Fruit fly (Drosophila melanogaster): ENCODE measurements around the gene CG9981.
A peak's percentile ranks its signal among the peaks of the same experiment; 100 is the strongest.

The CG9981 gene

dm6 chrX:16446769-16447168 is 41.8 kb upstream of the CG9981 start, which contains the start of gene eIF2alpha (continued):
- TF ChIP-seq zf30C (GFP tag; optimal IDR thresholded peaks at IDR 0.05) (no peak), CG2889 (GFP tag; IDR thresholded peaks at IDR 0.05) (no peak), Max (GFP tag; optimal IDR thresholded peaks at IDR 0.05) (peak; percentile 61), CG12744 (GFP tag; optimal IDR thresholded peaks at IDR 0.05) (no peak), nerfin-1 (tag; optimal IDR thresholded peaks at IDR 0.05) (no peak), Mrtf (GFP tag; IDR thresholded peaks at IDR 0.05) (no peak), CrebB (tag; optimal IDR thresholded peaks at IDR 0.05) (no peak), CG7928 (GFP tag; optimal IDR thresholded peaks at IDR 0.05) (no peak), CG4707 (GFP tag; optimal IDR thresholded peaks at IDR 0.05) (no peak), Oaz (GFP tag; IDR thresholded peaks at IDR 0.05) (no peak), salm (tag; optimal IDR thresholded peaks at IDR 0.05) (no peak), onecut (GFP tag; IDR thresholded peaks at IDR 0.05) (0 out of 2 replicates have a peak, but pooled peaks have one; percentile 17), CG8924 (tag; optimal IDR thresholded peaks at IDR 0.05) (no peak), Doc2 (GFP tag; IDR thresholded peaks at IDR 0.05) (no peak), unc-4 (GFP tag; IDR thresholded peaks at IDR 0.05; ENCODE audit: partially characterized antibody) (peak; percentile 83), Adf1 (GFP tag; IDR thresholded peaks at IDR 0.05) (peak; percentile 41), fd3F (GFP tag; optimal IDR thresholded peaks at IDR 0.05) (no peak), NFAT (GFP tag; IDR thresholded peaks at IDR 0.05) (no peak), tup (GFP tag; optimal IDR thresholded peaks at IDR 0.05) (no peak), CG4617 (GFP tag; optimal IDR thresholded peaks at IDR 0.05; ENCODE audit: borderline replicate concordance) (peak; percentile 58), Xbp1 (GFP tag; optimal IDR thresholded peaks at IDR 0.05) (no peak), z (GFP tag; IDR thresholded peaks at IDR 0.05) (no peak), ewg (GFP tag; optimal IDR thresholded peaks at IDR 0.05) (peak; percentile 42), Eip74EF (GFP tag; optimal IDR thresholded peaks at IDR 0.05) (no peak), CG8290 (GFP tag; optimal IDR thresholded peaks at IDR 0.05) (no peak), CG8290 (tag; optimal IDR thresholded peaks at IDR 0.05) (peak in 1 of 2 experiments; percentile 71), Ets97D (GFP tag; optimal IDR thresholded peaks at IDR 0.05) (peak; percentile 60), knrl (GFP tag; IDR thresholded peaks at IDR 0.05; ENCODE audit: partially characterized antibody) (peak; percentile 73), maf-S (GFP tag; optimal IDR thresholded peaks at IDR 0.05) (no peak), trem (tag; optimal IDR thresholded peaks at IDR 0.05) (peak; percentile 31), CG18764 (GFP tag; optimal IDR thresholded peaks at IDR 0.05) (no peak), ro (GFP tag; IDR thresholded peaks at IDR 0.05) (no peak), MBD-R2 (GFP tag; IDR thresholded peaks at IDR 0.05) (peak; percentile 68), CG11456 (GFP tag; IDR thresholded peaks at IDR 0.05) (no peak), Ravus (GFP tag; IDR thresholded peaks at IDR 0.05) (no peak), Opbp (GFP tag; IDR thresholded peaks at IDR 0.05; ENCODE audit: partially characterized antibody) (peak; percentile 81), Sry-β (GFP tag; optimal IDR thresholded peaks at IDR 0.05) (no peak), CG33213 (GFP tag; optimal IDR thresholded peaks at IDR 0.05) (no peak), CG4854 (GFP tag; optimal IDR thresholded peaks at IDR 0.05) (no peak), CG14014 (GFP tag; IDR thresholded peaks at IDR 0.05) (no peak), HHEX (GFP tag; optimal IDR thresholded peaks at IDR 0.05) (no peak), ab (GFP tag; optimal IDR thresholded peaks at IDR 0.05) (no peak), nmo (GFP tag; optimal IDR thresholded peaks at IDR 0.05) (peak; percentile 23), sr (GFP tag; IDR thresholded peaks at IDR 0.05) (no peak), CG4282 (GFP tag; optimal IDR thresholded peaks at IDR 0.05) (peak; percentile 9), Nf-YC (tag; optimal IDR thresholded peaks at IDR 0.05) (no peak), Sry-δ (GFP tag; optimal IDR thresholded peaks at IDR 0.05) (peak; percentile 92), CG3995 (GFP tag; optimal IDR thresholded peaks at IDR 0.05) (peak; percentile 53), vfl (GFP tag; optimal IDR thresholded peaks at IDR 0.05) (no peak), CG11085 (GFP tag; IDR thresholded peaks at IDR 0.05) (no peak), slbo (GFP tag; IDR thresholded peaks at IDR 0.05) (no peak), gsb-n (tag; optimal IDR thresholded peaks at IDR 0.05) (no peak)
